Worm (Caenorhabditis elegans) whole organism, L3 larva: ENCODE measurements around the gene Y67A10A.7.

ENCODE experiments used
- ZK546.5 ChIP-seq: sonication (generic microtip); optimal IDR thresholded peaks from 2 replicates; lab custom pipeline; 2017; ENCODE audit warnings: missing biosample characterization, missing genetic modification characterization
- aly-2 ChIP-seq: fragments of 150-350 bp; optimal IDR thresholded peaks from 2 replicates; lab custom pipeline; 2014; ENCODE audit warnings: missing biosample characterization, missing genetic modification characterization
- ceh-82 ChIP-seq: fragments of 150-350 bp; optimal IDR thresholded peaks from 2 replicates; lab custom pipeline; 2014; ENCODE audit warnings: missing biosample characterization, missing genetic modification characterization
- ceh-9 ChIP-seq: sonication (generic microtip); optimal IDR thresholded peaks from 2 replicates; lab custom pipeline; 2018; ENCODE audit warnings: missing biosample characterization, missing genetic modification characterization
- daf-12 ChIP-seq: fragments of 150-350 bp; optimal IDR thresholded peaks from 2 replicates; lab custom pipeline; 2014; ENCODE audit warnings: missing biosample characterization, missing genetic modification reagents, missing genetic modification characterization
- egl-27 ChIP-seq: sonication (generic microtip); optimal IDR thresholded peaks from 4 replicates; lab custom pipeline; 2017; ENCODE audit warnings: missing biosample characterization, missing genetic modification reagents, missing genetic modification characterization
- elt-1 ChIP-seq: fragments of 150-350 bp; optimal IDR thresholded peaks from 2 replicates; lab custom pipeline; 2014; ENCODE audit warnings: missing biosample characterization, missing genetic modification characterization
- elt-2 ChIP-seq: sonication (generic microtip); optimal IDR thresholded peaks from 2 replicates; lab custom pipeline; 2016; ENCODE audit warnings: missing genetic modification reagents, mild to moderate bottlenecking, missing genetic modification characterization, missing compliant biosample characterization
- elt-3 ChIP-seq, 3 experiments: fragments of 150-350 bp in 1 of 3; sonication (generic microtip) in 2 of 3; optimal IDR thresholded peaks; 2 replicates in 2 of 3; 4 replicates in 1 of 3; lab custom pipeline; 2014 to 2017; ENCODE audit warnings: missing biosample characterization in 3 of 3, missing genetic modification characterization in 3 of 3
- eor-1 ChIP-seq, 2 experiments: fragments of 150-350 bp; optimal IDR thresholded peaks; 2 replicates each; lab custom pipeline; 2014 to 2018; ENCODE audit warnings: missing biosample characterization in 2 of 2, missing genetic modification characterization in 2 of 2
- fkh-10 ChIP-seq: sonication (generic microtip); optimal IDR thresholded peaks from 2 replicates; lab custom pipeline; 2017; ENCODE audit warnings: missing biosample characterization, missing genetic modification reagents, missing genetic modification characterization
- fos-1 ChIP-seq: fragments of 150-350 bp; optimal IDR thresholded peaks from 2 replicates; lab custom pipeline; 2014; ENCODE audit warnings: missing biosample characterization, missing genetic modification characterization
- lin-15B ChIP-seq: fragments of 150-350 bp; optimal IDR thresholded peaks from 2 replicates; lab custom pipeline; 2014; ENCODE audit warnings: missing biosample characterization, missing genetic modification characterization
- lin-39 ChIP-seq: fragments of 150-350 bp; optimal IDR thresholded peaks from 2 replicates; lab custom pipeline; 2018; ENCODE audit warnings: missing biosample characterization, missing genetic modification reagents, missing genetic modification characterization
- lsy-12 ChIP-seq: sonication (generic microtip); optimal IDR thresholded peaks from 2 replicates; lab custom pipeline; 2016; ENCODE audit warnings: mild to moderate bottlenecking, missing genetic modification characterization, missing compliant biosample characterization
- mml-1 ChIP-seq: fragments of 150-350 bp; sonication (generic microtip); optimal IDR thresholded peaks from 3 replicates; lab custom pipeline; 2014; ENCODE audit warnings: missing biosample characterization, missing genetic modification characterization
- nfya-1 ChIP-seq: sonication (generic microtip); optimal IDR thresholded peaks from 2 replicates; lab custom pipeline; 2017; ENCODE audit warnings: missing genetic modification characterization, mild to moderate bottlenecking, missing compliant biosample characterization, antibody characterized with exemption, moderate library complexity; ENCODE audit not compliant: insufficient read depth
- nhr-11 ChIP-seq: fragments of 150-350 bp; optimal IDR thresholded peaks from 2 replicates; lab custom pipeline; 2014; ENCODE audit warnings: missing biosample characterization, missing genetic modification characterization
- nhr-23 ChIP-seq: fragments of 150-350 bp; optimal IDR thresholded peaks from 2 replicates; lab custom pipeline; 2014; ENCODE audit warnings: missing biosample characterization, missing genetic modification reagents, missing genetic modification characterization
- nhr-25 ChIP-seq: sonication (generic microtip); optimal IDR thresholded peaks from 2 replicates; lab custom pipeline; 2017; ENCODE audit warnings: missing biosample characterization, missing genetic modification characterization
- nhr-28 ChIP-seq: fragments of 150-350 bp; optimal IDR thresholded peaks from 2 replicates; lab custom pipeline; 2014; ENCODE audit warnings: missing biosample characterization, missing genetic modification characterization
- nhr-43 ChIP-seq: sonication (generic microtip); optimal IDR thresholded peaks from 2 replicates; lab custom pipeline; 2016; ENCODE audit warnings: mild to moderate bottlenecking, missing genetic modification characterization, missing compliant biosample characterization; ENCODE audit not compliant: poor library complexity, severe bottlenecking
- nhr-67 ChIP-seq: fragments of 150-350 bp; optimal IDR thresholded peaks from 2 replicates; lab custom pipeline; 2014; ENCODE audit warnings: missing biosample characterization, missing genetic modification characterization
- nhr-76 ChIP-seq: fragments of 150-350 bp; sonication (generic microtip); optimal IDR thresholded peaks from 5 replicates; lab custom pipeline; 2014; ENCODE audit warnings: missing biosample characterization, missing genetic modification characterization
- nhr-77 ChIP-seq: fragments of 150-350 bp; optimal IDR thresholded peaks from 2 replicates; lab custom pipeline; 2014; ENCODE audit warnings: missing biosample characterization, missing genetic modification characterization
- pha-4 ChIP-seq: fragments of 150-350 bp; optimal IDR thresholded peaks from 2 replicates; lab custom pipeline; 2014; ENCODE audit warnings: missing biosample characterization, missing genetic modification reagents, missing genetic modification characterization
- pqm-1 ChIP-seq: fragments of 150-350 bp; optimal IDR thresholded peaks from 2 replicates; lab custom pipeline; 2017; ENCODE audit warnings: missing biosample characterization, missing genetic modification characterization, inconsistent platforms
- sea-2 ChIP-seq: fragments of 150-350 bp; sonication (generic microtip); optimal IDR thresholded peaks from 4 replicates; lab custom pipeline; 2014; ENCODE audit warnings: missing biosample characterization, missing genetic modification reagents, missing genetic modification characterization
- snpc-4 ChIP-seq: fragments of 150-350 bp; optimal IDR thresholded peaks from 2 replicates; lab custom pipeline; 2014; ENCODE audit warnings: missing biosample characterization, missing genetic modification characterization
- tbx-2 ChIP-seq: sonication (generic microtip); optimal IDR thresholded peaks from 2 replicates; lab custom pipeline; 2016; ENCODE audit warnings: mild to moderate bottlenecking, missing genetic modification characterization, missing compliant biosample characterization
- unc-62 ChIP-seq: fragments of 150-350 bp; sonication (generic microtip); optimal IDR thresholded peaks from 4 replicates; lab custom pipeline; 2014; ENCODE audit warnings: missing biosample characterization, missing genetic modification reagents, missing genetic modification characterization
- zag-1 ChIP-seq: fragments of 150-350 bp; optimal IDR thresholded peaks from 2 replicates; lab custom pipeline; 2014; ENCODE audit warnings: missing biosample characterization, missing genetic modification characterization
- ztf-11 ChIP-seq: fragments of 150-350 bp; optimal IDR thresholded peaks from 2 replicates; lab custom pipeline; 2014; ENCODE audit warnings: missing biosample characterization, missing genetic modification characterization
- ztf-4 ChIP-seq: fragments of 150-350 bp; optimal IDR thresholded peaks from 2 replicates; lab custom pipeline; 2014; ENCODE audit warnings: missing biosample characterization, missing genetic modification characterization

Y67A10A.7 gene

ce11 chrIV:14335768-14336167 lies 38.1 kb upstream of the Y67A10A.7 start:
- TF ChIP-seq ceh-82 (tag; lab: Kevin White, UChicago) = no peak
- no peak for TF ChIP-seq ZK546.5 (tag; lab: Kevin White, UChicago)
- no peak for TF ChIP-seq nhr-28 (tag; lab: Kevin White, UChicago)
- TF ChIP-seq sea-2 (GFP tag; lab: Kevin White, UChicago) = no peak
- TF ChIP-seq nhr-23 (tag; lab: Kevin White, UChicago) = no peak
- no peak for TF ChIP-seq pha-4 (tag; lab: Kevin White, UChicago)
- TF ChIP-seq daf-12 (tag; lab: Kevin White, UChicago) = no peak
- TF ChIP-seq lsy-12 (tag; lab: Kevin White, UChicago) = no peak
- no peak for TF ChIP-seq nhr-11 (tag; lab: Kevin White, UChicago)
- TF ChIP-seq elt-2 (tag; lab: Kevin White, UChicago) = no peak
- no peak for TF ChIP-seq mml-1 (tag; lab: Kevin White, UChicago)
- TF ChIP-seq eor-1 (tag; optimal IDR thresholded peaks at IDR 0.05; lab: Kevin White, UChicago) = no peak
- no peak for TF ChIP-seq nhr-67 (tag; lab: Kevin White, UChicago)
- no peak for TF ChIP-seq fos-1 (tag; lab: Kevin White, UChicago)
- TF ChIP-seq elt-3 (tag; optimal IDR thresholded peaks at IDR 0.05; lab: Kevin White, UChicago) = no peak
- TF ChIP-seq ceh-9 = no peak
- no peak for TF ChIP-seq lin-15B (tag; lab: Kevin White, UChicago)
- no peak for TF ChIP-seq nhr-76 (tag; lab: Kevin White, UChicago)
- TF ChIP-seq zag-1 (tag; lab: Kevin White, UChicago) = no peak

DNA sequence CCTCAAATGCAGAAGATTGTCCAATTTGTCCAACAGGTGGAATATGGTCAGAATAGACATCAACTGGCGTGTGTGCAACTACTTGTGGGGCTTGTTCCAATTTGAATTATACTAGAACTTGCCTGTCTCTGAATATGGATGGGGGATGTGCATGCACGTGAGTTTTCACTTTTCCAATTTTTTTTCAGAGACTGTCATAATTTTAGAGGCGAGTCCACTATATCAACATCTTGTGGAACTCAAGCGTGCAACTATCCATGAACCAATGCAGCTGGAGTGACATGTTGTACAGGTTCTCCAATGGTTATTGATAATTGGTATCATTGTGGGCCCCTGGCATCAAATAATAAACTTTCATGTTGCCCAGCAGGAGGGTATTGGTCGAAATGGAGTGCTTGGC lies 36.2 kb upstream of the Y67A10A.7 start, which contains the start of gene Y67A10A.2:
Gene Y67A10A.2, plus strand, starts transcription at position 301 of the 400 bp plus-strand sequence.
- TF ChIP-seq nhr-28 (tag; lab: Kevin White, UChicago) (no peak), elt-1 (tag; lab: Kevin White, UChicago) (no peak), ztf-11 (no peak), aly-2 (no peak), nfya-1 (tag; lab: Kevin White, UChicago) (no peak), snpc-4 (no peak), fos-1 (tag; lab: Kevin White, UChicago) (no peak), unc-62 (GFP tag; lab: Kevin White, UChicago) (no peak)

- TF ChIP-seq lin-39 (tag; lab: Kevin White, UChicago) (no peak), nhr-43 (tag; lab: Kevin White, UChicago) (no peak), elt-1 (tag; lab: Kevin White, UChicago) (no peak), ztf-11 (no peak), nhr-28 (tag; lab: Kevin White, UChicago) (no peak), nhr-67 (tag; lab: Kevin White, UChicago) (no peak), aly-2 (no peak), egl-27 (tag; lab: Kevin White, UChicago) (no peak), unc-62 (GFP tag; lab: Kevin White, UChicago) (no peak), nhr-77 (tag; lab: Kevin White, UChicago) (no peak), nhr-76 (tag; lab: Kevin White, UChicago) (no peak), fkh-10 (GFP tag; lab: Kevin White, UChicago) (no peak), tbx-2 (tag; lab: Kevin White, UChicago) (no peak), lin-15B (tag; lab: Kevin White, UChicago) (no peak), nhr-25 (no peak), ztf-4 (tag; lab: Kevin White, UChicago) (no peak), pqm-1 (tag; lab: Kevin White, UChicago) (no peak)
- TF ChIP-seq, all 47 proteins: peak for 0
Observed at ce11 chrIV:14339657-14340056, 34.3 kb upstream of the Y67A10A.7 start, which contains the start of gene Y67A10A.11. TSS of gene Y67A10A.11 (plus strand) at chrIV:14339957.

ce11 chrIV:14343756-14344155 lies 30.2 kb upstream of the Y67A10A.7 start, which contains the start of gene srlf-28:
TSS of gene srlf-28 (minus strand) at chrIV:14343856.
- TF ChIP-seq nfya-1 (tag; lab: Kevin White, UChicago) = no peak
- TF ChIP-seq nhr-28 (tag; lab: Kevin White, UChicago) = no peak
